Fruit fly (Drosophila melanogaster) whole organism, prepupa: ENCODE results near the gene CG33230.

Experiments used
- CG10669 ChIP-seq: fragments of 200-800 bp; sonication (Bioruptor generic); optimal IDR thresholded peaks from 3 replicates; lab custom pipeline; 2018; ENCODE audit warnings: missing biosample characterization, mild to moderate bottlenecking, missing genetic modification characterization, moderate library complexity
- CG11294 ChIP-seq: fragments of 200-800 bp; sonication (Bioruptor generic); IDR thresholded peaks from 2 replicates; pipeline ENCODE4 v1.3.6; 2022; ENCODE audit warnings: missing biosample characterization, missing genetic modification characterization
- CG11762 ChIP-seq: fragments of 200-800 bp; sonication (Bioruptor generic); optimal IDR thresholded peaks from 3 replicates; lab custom pipeline; 2016; ENCODE audit warnings: missing biosample characterization, missing genetic modification characterization; ENCODE audit not compliant: insufficient read depth
- CG15336 ChIP-seq: fragments of 200-800 bp; sonication (Bioruptor generic); IDR thresholded peaks from 2 replicates; pipeline ENCODE4 v1.3.6; 2022; ENCODE audit warnings: missing biosample characterization, missing genetic modification characterization
- CG1621 ChIP-seq: fragments of 200-800 bp; sonication (Bioruptor generic); optimal IDR thresholded peaks from 3 replicates; lab custom pipeline; 2018; ENCODE audit warnings: missing biosample characterization, mild to moderate bottlenecking, missing genetic modification characterization
- CG16779 ChIP-seq: fragments of 200-800 bp; sonication (Bioruptor generic); optimal IDR thresholded peaks from 3 replicates; lab custom pipeline; 2017; ENCODE audit warnings: missing biosample characterization, mild to moderate bottlenecking, missing genetic modification characterization
- CG3032 ChIP-seq: fragments of 200-800 bp; optimal IDR thresholded peaks from 2 replicates; lab custom pipeline; 2019; ENCODE audit warnings: missing biosample characterization, mild to moderate bottlenecking, missing genetic modification characterization, moderate library complexity
- CG31627 ChIP-seq: fragments of 200-800 bp; sonication (Bioruptor generic); optimal IDR thresholded peaks from 3 replicates; lab custom pipeline; 2016; ENCODE audit warnings: missing biosample characterization, missing genetic modification characterization
- CG32006 ChIP-seq: fragments of 200-800 bp; sonication (Bioruptor generic); optimal IDR thresholded peaks from 3 replicates; lab custom pipeline; 2017; ENCODE audit warnings: missing biosample characterization, mild to moderate bottlenecking, missing genetic modification characterization
- CG34406 ChIP-seq: fragments of 200-800 bp; sonication (Bioruptor generic); optimal IDR thresholded peaks from 3 replicates; lab custom pipeline; 2016; ENCODE audit warnings: missing biosample characterization, missing genetic modification characterization
- CG3919 ChIP-seq: fragments of 200-800 bp; sonication (Bioruptor generic); optimal IDR thresholded peaks from 3 replicates; lab custom pipeline; 2016; ENCODE audit warnings: missing biosample characterization, missing genetic modification characterization
- CG4318 ChIP-seq: fragments of 200-800 bp; sonication (Bioruptor generic); optimal IDR thresholded peaks from 3 replicates; lab custom pipeline; 2017; ENCODE audit warnings: missing biosample characterization, mild to moderate bottlenecking, missing genetic modification characterization
- CG6163 ChIP-seq: fragments of 200-800 bp; sonication (Bioruptor generic); IDR thresholded peaks from 3 replicates; pipeline ENCODE4 v1.3.6; 2022; ENCODE audit warnings: missing biosample characterization, missing genetic modification characterization
- CG6792 ChIP-seq: fragments of 200-800 bp; sonication (Bioruptor generic); optimal IDR thresholded peaks from 3 replicates; lab custom pipeline; 2016; ENCODE audit warnings: missing biosample characterization, missing genetic modification characterization
- CG6808 ChIP-seq: fragments of 200-800 bp; sonication (Bioruptor generic); optimal IDR thresholded peaks from 3 replicates; lab custom pipeline; 2017; ENCODE audit warnings: missing biosample characterization, missing genetic modification characterization, mild to moderate bottlenecking, moderate library complexity, missing genetic modification reagents
- CG6854 ChIP-seq: fragments of 200-800 bp; sonication (Bioruptor generic); optimal IDR thresholded peaks from 2 replicates; lab custom pipeline; 2017; ENCODE audit warnings: missing biosample characterization, mild to moderate bottlenecking, missing genetic modification characterization
- CG7368 ChIP-seq: fragments of 200-800 bp; sonication (Bioruptor generic); optimal IDR thresholded peaks from 3 replicates; lab custom pipeline; 2016; ENCODE audit warnings: missing biosample characterization, missing genetic modification characterization
- CG8119 ChIP-seq: fragments of 200-800 bp; sonication (Bioruptor generic); IDR thresholded peaks from 3 replicates; pipeline ENCODE4 v1.3.6; 2022; ENCODE audit warnings: missing biosample characterization, missing genetic modification characterization
- CG8319 ChIP-seq: fragments of 200-800 bp; sonication (Bioruptor generic); optimal IDR thresholded peaks from 3 replicates; lab custom pipeline; 2016; ENCODE audit warnings: missing biosample characterization, missing genetic modification characterization
- CG8632 ChIP-seq: fragments of 200-800 bp; sonication (Bioruptor generic); optimal IDR thresholded peaks from 3 replicates; lab custom pipeline; 2016; ENCODE audit warnings: missing biosample characterization, missing genetic modification characterization
- CG9139 ChIP-seq: fragments of 200-800 bp; sonication (Bioruptor generic); optimal IDR thresholded peaks from 3 replicates; lab custom pipeline; 2017; ENCODE audit warnings: missing biosample characterization, mild to moderate bottlenecking, missing genetic modification characterization
- Eip75B ChIP-seq: fragments of 200-800 bp; sonication (Bioruptor generic); optimal IDR thresholded peaks from 3 replicates; lab custom pipeline; 2016; ENCODE audit warnings: missing biosample characterization, missing genetic modification characterization
- Eip78C ChIP-seq: fragments of 200-800 bp; sonication (Bioruptor generic); peaks from one replicate; lab custom pipeline; 2016; ENCODE audit warnings: missing biosample characterization, missing genetic modification characterization
- Eip93F ChIP-seq: fragments of 200-800 bp; sonication (Bioruptor generic); optimal IDR thresholded peaks from 2 replicates; lab custom pipeline; 2016; ENCODE audit warnings: missing biosample characterization, mild to moderate bottlenecking, missing genetic modification characterization
- Ets21C ChIP-seq: fragments of 200-800 bp; sonication (Bioruptor generic); optimal IDR thresholded peaks from 3 replicates; lab custom pipeline; 2016; ENCODE audit warnings: missing biosample characterization, missing genetic modification characterization
- Ets96B ChIP-seq: fragments of 200-800 bp; optimal IDR thresholded peaks from 2 replicates; lab custom pipeline; 2019; ENCODE audit warnings: missing biosample characterization, mild to moderate bottlenecking, missing genetic modification characterization, moderate library complexity
- Gug ChIP-seq: fragments of 200-800 bp; sonication (Bioruptor generic); IDR thresholded peaks from 2 replicates; pipeline ENCODE4 v1.3.6; 2022; ENCODE audit warnings: missing biosample characterization, missing genetic modification characterization
- Hr38 ChIP-seq: sonication (Bioruptor generic); optimal IDR thresholded peaks from 2 replicates; lab custom pipeline; 2016; ENCODE audit warnings: missing biosample characterization, missing genetic modification characterization
- Lpt ChIP-seq: fragments of 200-800 bp; sonication (Bioruptor generic); optimal IDR thresholded peaks from 3 replicates; lab custom pipeline; 2016; ENCODE audit warnings: missing biosample characterization, missing genetic modification characterization
- Met ChIP-seq: fragments of 200-800 bp; sonication (Bioruptor generic); optimal IDR thresholded peaks from 3 replicates; lab custom pipeline; 2016; ENCODE audit warnings: missing biosample characterization, missing genetic modification characterization
- OdsH ChIP-seq: fragments of 200-800 bp; sonication (Bioruptor generic); optimal IDR thresholded peaks from 3 replicates; lab custom pipeline; 2016; ENCODE audit warnings: missing biosample characterization, missing genetic modification characterization
- Smox ChIP-seq: fragments of 200-800 bp; sonication (Bioruptor generic); optimal IDR thresholded peaks from 3 replicates; lab custom pipeline; 2016; ENCODE audit warnings: missing biosample characterization, missing genetic modification characterization
- Sox102F ChIP-seq: fragments of 200-800 bp; sonication (Bioruptor generic); optimal IDR thresholded peaks from 2 replicates; lab custom pipeline; 2016; ENCODE audit warnings: missing biosample characterization, mild to moderate bottlenecking, missing genetic modification characterization
- Sox15 ChIP-seq: fragments of 200-800 bp; sonication (Bioruptor generic); optimal IDR thresholded peaks from 3 replicates; lab custom pipeline; 2016; ENCODE audit warnings: missing biosample characterization, missing genetic modification characterization
- achi ChIP-seq: fragments of 200-800 bp; sonication (Bioruptor generic); optimal IDR thresholded peaks from 3 replicates; lab custom pipeline; 2016; ENCODE audit warnings: missing biosample characterization, missing genetic modification characterization
- acj6 ChIP-seq: fragments of 200-800 bp; sonication (Bioruptor generic); optimal IDR thresholded peaks from 3 replicates; lab custom pipeline; 2016; ENCODE audit warnings: missing biosample characterization, missing genetic modification characterization
- cyc ChIP-seq: fragments of 200-800 bp; sonication (Bioruptor generic); optimal IDR thresholded peaks from 3 replicates; lab custom pipeline; 2016; ENCODE audit warnings: missing biosample characterization, missing genetic modification characterization
- dac ChIP-seq: fragments of 200-800 bp; sonication (Bioruptor generic); optimal IDR thresholded peaks from 2 replicates; lab custom pipeline; 2017; ENCODE audit warnings: missing biosample characterization, mild to moderate bottlenecking, missing genetic modification characterization
- eg ChIP-seq: fragments of 200-800 bp; sonication (Bioruptor generic); IDR thresholded peaks from 3 replicates; pipeline ENCODE4 v1.3.6; 2022; ENCODE audit warnings: missing biosample characterization, missing genetic modification characterization
- esn ChIP-seq: fragments of 200-800 bp; sonication (Bioruptor generic); optimal IDR thresholded peaks from 2 replicates; lab custom pipeline; 2016; ENCODE audit warnings: missing biosample characterization, mild to moderate bottlenecking, missing genetic modification characterization, moderate library complexity
- fd59A ChIP-seq: fragments of 200-800 bp; sonication (Bioruptor generic); optimal IDR thresholded peaks from 2 replicates; lab custom pipeline; 2017; ENCODE audit warnings: missing biosample characterization, mild to moderate bottlenecking, missing genetic modification characterization, missing genetic modification reagents
- fkh ChIP-seq: fragments of 200-800 bp; sonication (Bioruptor generic); optimal IDR thresholded peaks from 3 replicates; lab custom pipeline; 2017; ENCODE audit warnings: missing biosample characterization, mild to moderate bottlenecking, missing genetic modification characterization, moderate library complexity
- lz ChIP-seq: fragments of 200-800 bp; sonication (Bioruptor generic); optimal IDR thresholded peaks from 3 replicates; lab custom pipeline; 2016; ENCODE audit warnings: missing biosample characterization, missing genetic modification characterization
- net ChIP-seq: fragments of 200-800 bp; sonication (Bioruptor generic); optimal IDR thresholded peaks from 3 replicates; lab custom pipeline; 2016; ENCODE audit warnings: missing biosample characterization, missing genetic modification characterization
- pdm3 ChIP-seq: fragments of 200-800 bp; sonication (Bioruptor generic); optimal IDR thresholded peaks from 3 replicates; lab custom pipeline; 2016; ENCODE audit warnings: missing biosample characterization, missing genetic modification characterization
- salr ChIP-seq, 2 experiments: fragments of 200-800 bp; sonication (Bioruptor generic); optimal IDR thresholded peaks; 3 replicates each; lab custom pipeline; 2016 to 2018; ENCODE audit warnings: missing biosample characterization in 2 of 2, missing genetic modification characterization in 2 of 2, mild to moderate bottlenecking in 1 of 2
- ss ChIP-seq, 2 experiments: fragments of 200-800 bp; sonication (Bioruptor generic); optimal IDR thresholded peaks; 2 replicates in 1 of 2; 3 replicates in 1 of 2; lab custom pipeline; 2017 to 2018; ENCODE audit warnings: mild to moderate bottlenecking in 2 of 2, missing biosample characterization in 2 of 2, missing genetic modification characterization in 2 of 2, moderate library complexity in 1 of 2
- topi ChIP-seq: fragments of 200-800 bp; sonication (Bioruptor generic); optimal IDR thresholded peaks from 3 replicates; lab custom pipeline; 2016; ENCODE audit warnings: missing biosample characterization, missing genetic modification characterization
- vri ChIP-seq: fragments of 200-800 bp; sonication (Bioruptor generic); optimal IDR thresholded peaks from 3 replicates; lab custom pipeline; 2016; ENCODE audit warnings: missing biosample characterization, mild to moderate bottlenecking, missing genetic modification characterization

The CG33230 gene

dm6 chr3L:1584003-1584402 is 34.2 kb upstream of the CG33230 start (continued):
- TF ChIP-seq CG10669 (no peak), ss (GFP tag; optimal IDR thresholded peaks at IDR 0.05; lab: Kevin White, UChicago) (no peak), CG16779 (tag; lab: Kevin White, UChicago) (no peak), CG1621 (no peak), CG6808 (GFP tag; lab: Kevin White, UChicago) (no peak), CG6163 (GFP tag; lab: Robert Waterston, UW) (no peak), eg (GFP tag; lab: Robert Waterston, UW) (peak; percentile 91)

- TF ChIP-seq CG6163 (GFP tag; lab: Robert Waterston, UW) (peak; percentile 96), CG8319 (GFP tag; lab: Kevin White, UChicago) (peak; percentile 77), Ets21C (GFP tag; lab: Kevin White, UChicago) (peak; percentile 63), Met (GFP tag; lab: Kevin White, UChicago) (peak; percentile 57), CG4318 (GFP tag; lab: Kevin White, UChicago) (peak; percentile 60), acj6 (GFP tag; lab: Kevin White, UChicago) (peak; percentile 76), pdm3 (GFP tag; lab: Kevin White, UChicago) (peak; percentile 81), Eip75B (peak; percentile 68), CG16779 (tag; lab: Kevin White, UChicago) (peak; percentile 70), CG8119 (GFP tag; lab: Robert Waterston, UW) (peak; percentile 91), CG11294 (GFP tag; lab: Robert Waterston, UW) (peak; percentile 94), CG34406 (GFP tag; lab: Kevin White, UChicago) (peak; percentile 67), Sox102F (GFP tag; lab: Kevin White, UChicago) (peak; percentile 78), ss (GFP tag; optimal IDR thresholded peaks at IDR 0.05; lab: Kevin White, UChicago) (peak; percentile 46 to 67), Sox15 (peak; percentile 51), eg (GFP tag; lab: Robert Waterston, UW) (peak; percentile 96), Gug (GFP tag; lab: Robert Waterston, UW) (peak; percentile 96), Ets96B (tag; lab: Kevin White, UChicago) (peak; percentile 80), cyc (peak; percentile 93), Hr38 (GFP tag; lab: Kevin White, UChicago) (no peak), CG3919 (GFP tag; lab: Kevin White, UChicago) (peak; percentile 93), dac (peak; percentile 59), CG32006 (GFP tag; lab: Kevin White, UChicago) (peak; percentile 80), topi (GFP tag; lab: Kevin White, UChicago) (peak; percentile 87), fkh (GFP tag; lab: Kevin White, UChicago) (no peak), esn (GFP tag; lab: Kevin White, UChicago) (peak; percentile 80), CG8632 (GFP tag; lab: Kevin White, UChicago) (peak; percentile 46), net (peak; percentile 92), vri (peak; percentile 27), achi (GFP tag; lab: Kevin White, UChicago) (peak; percentile 87), fd59A (GFP tag; lab: Kevin White, UChicago) (peak; percentile 8), Smox (GFP tag; lab: Kevin White, UChicago) (peak; percentile 56), CG7368 (peak; percentile 86), CG9139 (GFP tag; lab: Kevin White, UChicago) (peak; percentile 73), CG11762 (GFP tag; lab: Kevin White, UChicago) (peak; percentile 85), CG6792 (GFP tag; lab: Kevin White, UChicago) (peak; percentile 77), Eip78C (GFP tag; lab: Kevin White, UChicago) (peak; percentile 97), CG15336 (GFP tag; lab: Robert Waterston, UW) (peak; percentile 94), Lpt (GFP tag; lab: Kevin White, UChicago) (peak; percentile 73), lz (peak; percentile 80), Eip93F (GFP tag; lab: Kevin White, UChicago) (no peak), salr (GFP tag; optimal IDR thresholded peaks at IDR 0.05; lab: Kevin White, UChicago) (peak; percentile 4 to 73), CG10669 (peak; percentile 83), OdsH (GFP tag; lab: Kevin White, UChicago) (peak; percentile 78), CG31627 (GFP tag; lab: Kevin White, UChicago) (peak; percentile 79), CG6854 (GFP tag; lab: Kevin White, UChicago) (peak; percentile 80), CG3032 (tag; lab: Kevin White, UChicago) (peak; percentile 76)
These were observed 33.4 kb upstream of the CG33230 start for dm6 chr3L:1584781-1585180.
